Worm (Caenorhabditis elegans): ENCODE data around the gene T07G12.3.

The T07G12.3 gene

DNA sequence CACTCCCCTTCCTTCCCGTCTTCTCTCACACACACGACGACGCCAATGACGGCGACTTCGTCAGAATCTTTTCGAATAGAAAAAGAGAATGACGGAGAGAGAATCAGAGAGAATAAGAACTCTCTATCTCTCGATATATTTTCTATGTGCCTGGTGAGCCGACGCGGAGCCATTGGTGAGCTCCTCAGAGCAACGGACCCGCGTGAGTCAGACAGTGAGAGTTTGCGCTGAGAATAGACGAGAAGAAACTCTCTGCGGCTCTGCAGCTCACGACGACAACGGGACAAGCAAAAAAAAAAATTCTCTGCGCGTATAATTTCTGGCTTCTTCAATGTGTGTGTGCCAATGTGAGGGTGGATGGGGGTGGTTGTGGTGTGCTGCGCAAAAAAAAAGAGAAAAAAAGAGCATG lies 33.8 kb upstream of the T07G12.3 start (continued):
- TF ChIP-seq unc-62 (GFP tag; optimal IDR thresholded peaks at IDR 0.05) (no peak), alr-1 (tag; optimal IDR thresholded peaks at IDR 0.05) (no peak), zag-1 (tag; optimal IDR thresholded peaks at IDR 0.05) (peak; percentile 81), sma-9 (GFP tag; optimal IDR thresholded peaks at IDR 0.05) (peak; percentile 51), sma-9 (tag; optimal IDR thresholded peaks at IDR 0.05) (no peak)

ce11 chrIV:10500481-10500880 lies 33.3 kb upstream of the T07G12.3 start:
- no peak for TF ChIP-seq dmd-4 (tag; optimal IDR thresholded peaks at IDR 0.05)
- no peak for TF ChIP-seq ztf-11 (tag; optimal IDR thresholded peaks at IDR 0.05)
- no peak for TF ChIP-seq nhr-23 (tag; optimal IDR thresholded peaks at IDR 0.05)
- TF ChIP-seq nhr-12 (tag; optimal IDR thresholded peaks at IDR 0.05) = no peak
- TF ChIP-seq ztf-1 (GFP tag; conservative IDR thresholded peaks at IDR 0.05) = no peak
- TF ChIP-seq ceh-82 (tag; optimal IDR thresholded peaks at IDR 0.05) = no peak
- TF ChIP-seq unc-55 (GFP tag; optimal IDR thresholded peaks at IDR 0.05) = no peak
- no peak for TF ChIP-seq nhr-77 (tag; optimal IDR thresholded peaks at IDR 0.05)
- TF ChIP-seq blmp-1 (tag; optimal IDR thresholded peaks at IDR 0.05; ENCODE audit: insufficient read depth) = no peak

DNA sequence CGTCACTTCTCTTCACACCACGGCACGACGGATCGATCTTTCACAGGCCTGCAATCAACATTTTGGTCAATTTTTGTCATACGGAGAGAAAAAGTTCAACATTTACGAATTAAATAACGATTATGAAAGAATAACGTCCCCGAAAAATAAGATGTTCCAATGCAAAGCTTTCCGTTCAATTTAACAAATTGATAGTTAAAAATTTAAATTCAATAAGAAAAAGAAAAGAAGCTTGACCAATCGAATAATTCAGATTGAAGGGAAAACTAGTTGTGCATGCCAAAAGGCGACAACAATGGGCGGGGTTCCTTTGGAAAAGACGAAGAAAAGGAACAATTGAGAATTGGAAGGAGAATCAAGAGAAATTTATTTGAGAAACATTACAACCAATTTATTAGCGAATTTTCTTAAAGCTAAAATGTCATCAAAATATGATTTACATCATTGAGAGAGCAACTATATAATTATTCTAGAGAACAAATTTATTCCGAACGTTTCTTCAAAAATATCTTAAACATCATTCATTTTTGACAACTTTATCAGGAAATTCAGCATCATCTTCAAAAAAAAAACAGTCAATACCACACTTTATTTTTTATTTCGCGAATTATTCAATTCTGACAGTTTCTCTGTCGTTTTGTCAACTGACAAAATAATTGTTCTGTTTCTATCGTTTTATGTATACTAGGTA lies 32.0 kb upstream of the T07G12.3 start, which contains the start of gene tax-6:
Gene tax-6, minus strand, starts transcription at position 51 of the 691 bp plus-strand sequence.
- TF ChIP-seq elt-1 (tag; optimal IDR thresholded peaks at IDR 0.05) (no peak), nhr-77 (tag; optimal IDR thresholded peaks at IDR 0.05) (no peak), Y55F3AM.14 (GFP tag; optimal IDR thresholded peaks at IDR 0.05) (no peak), nhr-10 (tag; optimal IDR thresholded peaks at IDR 0.05) (no peak)

- TF ChIP-seq sma-3 (GFP tag; optimal IDR thresholded peaks at IDR 0.05) (peak; percentile 19), fos-1 (tag; optimal IDR thresholded peaks at IDR 0.05) (peak; percentile 85), unc-39 (tag; optimal IDR thresholded peaks at IDR 0.05) (no peak), ztf-4 (tag; optimal IDR thresholded peaks at IDR 0.05) (peak; percentile 38), nhr-10 (tag; optimal IDR thresholded peaks at IDR 0.05) (no peak), lsy-2 (tag; optimal IDR thresholded peaks at IDR 0.05) (peak in 1 of 2 experiments; percentile 50), ama-1 (optimal IDR thresholded peaks at IDR 0.05) (peak; percentile 38), sma-9 (GFP tag; optimal IDR thresholded peaks at IDR 0.05) (peak; percentile 77), sma-9 (tag; optimal IDR thresholded peaks at IDR 0.05) (no peak), gmeb-1 (tag; optimal IDR thresholded peaks at IDR 0.05) (peak; percentile 53), mab-5 (tag; optimal IDR thresholded peaks at IDR 0.05) (no peak), unc-55 (GFP tag; optimal IDR thresholded peaks at IDR 0.05) (peak; percentile 36), crh-2 (tag; optimal IDR thresholded peaks at IDR 0.05) (peak; percentile 82), nhr-21 (tag; optimal IDR thresholded peaks at IDR 0.05) (no peak), nhr-129 (tag; optimal IDR thresholded peaks at IDR 0.05) (peak; percentile 79), F13H6.1 (tag; optimal IDR thresholded peaks at IDR 0.05) (peak; percentile 71), mdl-1 (tag; optimal IDR thresholded peaks at IDR 0.05) (peak in 1 of 2 experiments; percentile 15), C34F6.9 (tag; optimal IDR thresholded peaks at IDR 0.05) (peak; percentile 72)
Observed at ce11 chrIV:10502345-10502744, 31.4 kb upstream of the T07G12.3 start.

DNA sequence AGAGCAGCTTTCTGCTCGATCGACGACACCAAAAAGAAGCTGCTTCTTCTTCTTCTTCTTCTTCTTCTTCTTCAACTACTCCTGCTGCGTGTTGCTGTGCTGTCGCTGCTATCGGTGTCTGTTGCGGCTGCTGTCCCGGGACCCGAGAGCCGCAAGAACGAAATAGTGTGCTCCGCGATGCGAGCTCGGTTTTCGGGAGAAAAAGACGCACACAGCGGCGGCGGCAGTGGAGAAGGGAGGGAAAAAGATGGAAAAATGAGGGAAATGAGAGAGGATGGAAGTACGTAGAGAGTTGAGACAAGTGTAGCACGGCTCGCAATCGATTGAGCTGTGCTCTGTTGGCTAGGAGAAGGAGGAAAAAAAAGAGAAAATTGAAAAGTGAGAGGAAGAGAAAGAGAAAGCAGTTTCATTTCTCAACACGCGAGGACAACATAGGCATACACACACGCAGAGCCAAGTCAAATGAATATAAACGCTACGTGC lies 29.9 kb upstream of the T07G12.3 start:
- TF ChIP-seq sma-3 (GFP tag; optimal IDR thresholded peaks at IDR 0.05) (peak; percentile 4), mbf-1 (tag; optimal IDR thresholded peaks at IDR 0.05) (no peak), ama-1 (optimal IDR thresholded peaks at IDR 0.05) (no peak), lin-39 (tag; optimal IDR thresholded peaks at IDR 0.05) (no peak), blmp-1 (tag; optimal IDR thresholded peaks at IDR 0.05; ENCODE audit: insufficient read depth) (no peak), fos-1 (tag; optimal IDR thresholded peaks at IDR 0.05) (peak; percentile 26), elt-1 (tag; optimal IDR thresholded peaks at IDR 0.05) (no peak), egl-27 (tag; optimal IDR thresholded peaks at IDR 0.05) (peak; percentile 23), elt-3 (tag; optimal IDR thresholded peaks at IDR 0.05) (no peak), lin-11 (tag; optimal IDR thresholded peaks at IDR 0.05) (peak; percentile 37), nhr-11 (tag; optimal IDR thresholded peaks at IDR 0.05) (no peak), dmd-4 (tag; optimal IDR thresholded peaks at IDR 0.05) (no peak), sma-9 (GFP tag; optimal IDR thresholded peaks at IDR 0.05) (peak; percentile 56), sma-9 (tag; optimal IDR thresholded peaks at IDR 0.05) (no peak), lsy-2 (tag; optimal IDR thresholded peaks at IDR 0.05) (peak in 1 of 2 experiments; percentile 69), ceh-16 (tag; optimal IDR thresholded peaks at IDR 0.05) (no peak), unc-55 (GFP tag; optimal IDR thresholded peaks at IDR 0.05) (peak; percentile 88), ztf-4 (tag; optimal IDR thresholded peaks at IDR 0.05) (peak; percentile 26), crh-2 (tag; optimal IDR thresholded peaks at IDR 0.05) (peak; percentile 55), mdl-1 (tag; optimal IDR thresholded peaks at IDR 0.05) (peak in 1 of 2 experiments; percentile 35), lin-13 (GFP tag; optimal IDR thresholded peaks at IDR 0.05) (peak; percentile 47), zag-1 (tag; optimal IDR thresholded peaks at IDR 0.05) (peak; percentile 88), unc-62 (GFP tag; optimal IDR thresholded peaks at IDR 0.05) (no peak), Y55F3AM.14 (GFP tag; optimal IDR thresholded peaks at IDR 0.05) (peak; percentile 70), F13H6.1 (tag; optimal IDR thresholded peaks at IDR 0.05) (peak; percentile 87), ceh-82 (tag; optimal IDR thresholded peaks at IDR 0.05) (peak; percentile 50), nhr-21 (tag; optimal IDR thresholded peaks at IDR 0.05) (peak; percentile 26), snpc-4 (tag; optimal IDR thresholded peaks at IDR 0.05) (no peak), C34F6.9 (tag; optimal IDR thresholded peaks at IDR 0.05) (peak; percentile 79), nhr-129 (tag; optimal IDR thresholded peaks at IDR 0.05) (peak; percentile 80)
